Worm (Caenorhabditis elegans): Measurements from ENCODE around the gene srd-13.

Gene srd-13

ce11 chrIV:5586320-5586720 is 49.1 kb downstream of the srd-13 start:
- peak in 1 of 2 experiments; percentile 48 for TF ChIP-seq lin-35 (GFP tag; optimal IDR thresholded peaks at IDR 0.05)
- no peak for TF ChIP-seq mab-9 (GFP tag; IDR thresholded peaks at IDR 0.05)
- no peak for TF ChIP-seq nhr-12 (tag; optimal IDR thresholded peaks at IDR 0.05)
- TF ChIP-seq Y116A8C.19 (tag; optimal IDR thresholded peaks at IDR 0.05; ENCODE audit: borderline replicate concordance) = no peak
- no peak for TF ChIP-seq hlh-4 (tag; optimal IDR thresholded peaks at IDR 0.05)
- TF ChIP-seq lin-15B (tag; optimal IDR thresholded peaks at IDR 0.05) = no peak
- no peak for TF ChIP-seq unc-130 (tag; optimal IDR thresholded peaks at IDR 0.05)
- no peak for TF ChIP-seq hpl-2 (GFP tag; optimal IDR thresholded peaks at IDR 0.05)
- peak; percentile 95 for TF ChIP-seq nhr-85 (tag)
- TF ChIP-seq unc-98 (GFP tag; IDR thresholded peaks at IDR 0.05) = no peak
- TF ChIP-seq aha-1 (tag; optimal IDR thresholded peaks at IDR 0.05) = no peak
- no peak for TF ChIP-seq unc-62 (GFP tag; optimal IDR thresholded peaks at IDR 0.05)
- peak; percentile 46 for TF ChIP-seq skn-1 (tag; optimal IDR thresholded peaks at IDR 0.05)
- TF ChIP-seq jun-1 (tag; optimal IDR thresholded peaks at IDR 0.05) = no peak
- TF ChIP-seq nhr-237 (tag; optimal IDR thresholded peaks at IDR 0.05) = no peak
- no peak for TF ChIP-seq snpc-4 (tag; optimal IDR thresholded peaks at IDR 0.05)
- no peak for TF ChIP-seq tlp-1 (tag; optimal IDR thresholded peaks at IDR 0.05)
- TF ChIP-seq tbx-2 (tag; optimal IDR thresholded peaks at IDR 0.05) = no peak
- no peak for TF ChIP-seq F16B12.6 (tag; optimal IDR thresholded peaks at IDR 0.05)
- no peak for TF ChIP-seq ceh-63 (GFP tag; optimal IDR thresholded peaks at IDR 0.05)
- TF ChIP-seq ets-5 (GFP tag; IDR thresholded peaks at IDR 0.05) = no peak
- peak; percentile 1 for TF ChIP-seq lin-13 (GFP tag; optimal IDR thresholded peaks at IDR 0.05)
- TF ChIP-seq fkh-8 (tag; optimal IDR thresholded peaks at IDR 0.05) = no peak
- TF ChIP-seq lin-14 (GFP tag; optimal IDR thresholded peaks at IDR 0.05) = peak; percentile 82
- no peak for TF ChIP-seq ama-1 (optimal IDR thresholded peaks at IDR 0.05)
- no peak for TF ChIP-seq C16A3.4 (tag; optimal IDR thresholded peaks at IDR 0.05)
- no peak for TF ChIP-seq mdl-1 (tag; optimal IDR thresholded peaks at IDR 0.05)
- TF ChIP-seq nhr-77 (tag; optimal IDR thresholded peaks at IDR 0.05) = no peak
- TF ChIP-seq elt-2 (tag; optimal IDR thresholded peaks at IDR 0.05) = no peak
- no peak for TF ChIP-seq zip-4 (GFP tag; optimal IDR thresholded peaks at IDR 0.05)
- TF ChIP-seq egl-27 (tag; optimal IDR thresholded peaks at IDR 0.05) = no peak
- TF ChIP-seq blmp-1 (tag; optimal IDR thresholded peaks at IDR 0.05) = peak; percentile 48
- TF ChIP-seq vab-15 (tag; optimal IDR thresholded peaks at IDR 0.05) = no peak
- no peak for TF ChIP-seq irx-1 (tag; optimal IDR thresholded peaks at IDR 0.05)
- no peak for TF ChIP-seq C04F5.9 (tag; optimal IDR thresholded peaks at IDR 0.05)
- TF ChIP-seq C34B4.2 (tag; optimal IDR thresholded peaks at IDR 0.05) = no peak
- no peak for TF ChIP-seq unc-30 (tag; optimal IDR thresholded peaks at IDR 0.05)
- no peak for TF ChIP-seq lir-3 (tag; optimal IDR thresholded peaks at IDR 0.05; ENCODE audit: poor library complexity)
- TF ChIP-seq sptf-1 (tag; optimal IDR thresholded peaks at IDR 0.05) = no peak
- no peak for TF ChIP-seq xbp-1 (tag; optimal IDR thresholded peaks at IDR 0.05)
- no peak for TF ChIP-seq ceh-90 (tag; optimal IDR thresholded peaks at IDR 0.05)
- TF ChIP-seq grh-1 (GFP tag; IDR thresholded peaks at IDR 0.05) = no peak
- TF ChIP-seq nhr-76 (tag; optimal IDR thresholded peaks at IDR 0.05) = no peak
- no peak for TF ChIP-seq ces-1 (GFP tag; optimal IDR thresholded peaks at IDR 0.05)
- TF ChIP-seq ztf-4 (tag; optimal IDR thresholded peaks at IDR 0.05) = no peak
- no peak for TF ChIP-seq pqm-1 (tag; optimal IDR thresholded peaks at IDR 0.05)
- TF ChIP-seq nhr-20 (tag; optimal IDR thresholded peaks at IDR 0.05) = peak; percentile 38
- no peak for TF ChIP-seq efl-1 (optimal IDR thresholded peaks at IDR 0.05)
- TF ChIP-seq efl-1 (GFP tag; optimal IDR thresholded peaks at IDR 0.05 in 1 of 2) = no peak
- TF ChIP-seq fos-1 (tag; optimal IDR thresholded peaks at IDR 0.05) = no peak
- TF ChIP-seq ztf-11 (tag; optimal IDR thresholded peaks at IDR 0.05) = no peak
- no peak for TF ChIP-seq nhr-28 (tag; optimal IDR thresholded peaks at IDR 0.05)
- no peak for TF ChIP-seq ceh-82 (tag; optimal IDR thresholded peaks at IDR 0.05)
- TF ChIP-seq rnt-1 (tag; optimal IDR thresholded peaks at IDR 0.05) = no peak
- TF ChIP-seq sox-4 (tag; optimal IDR thresholded peaks at IDR 0.05) = no peak
- TF ChIP-seq fkh-4 (tag; optimal IDR thresholded peaks at IDR 0.05; ENCODE audit: borderline replicate concordance) = no peak

Measured in whole organism, L1 larva.